Worm (Caenorhabditis elegans) whole organism, L4 larva: ENCODE data around the gene E04F6.4.

Source experiments
- R02D3.7 ChIP-seq: fragments of 150-350 bp; sonication (generic microtip); optimal IDR thresholded peaks from 3 replicates; lab custom pipeline; 2014; ENCODE audit warnings: missing biosample characterization, missing genetic modification characterization
- Y48G9A.11 ChIP-seq: fragments of 200-800 bp; sonication (Bioruptor generic); IDR thresholded peaks from 2 replicates; pipeline ENCODE4 v1.3.6; 2022; ENCODE audit warnings: missing genetic modification reagents, missing genetic modification characterization, missing compliant biosample characterization
- ces-1 ChIP-seq: fragments of 150-350 bp; sonication (generic microtip); optimal IDR thresholded peaks from 4 replicates; lab custom pipeline; 2014; ENCODE audit warnings: missing biosample characterization, missing genetic modification reagents, missing genetic modification characterization
- daf-19 ChIP-seq: fragments of 200-800 bp; sonication (Bioruptor generic); conservative IDR thresholded peaks from 2 replicates; pipeline ENCODE4 v1.3.6; 2022; ENCODE audit warnings: missing genetic modification characterization, missing compliant biosample characterization
- daf-8 ChIP-seq: fragments of 200-800 bp; sonication (Bioruptor generic); IDR thresholded peaks from 2 replicates; pipeline ENCODE4 v1.3.6; 2022; ENCODE audit warnings: missing genetic modification characterization, missing compliant biosample characterization
- jun-1 ChIP-seq: fragments of 150-350 bp; optimal IDR thresholded peaks from 2 replicates; lab custom pipeline; 2014; ENCODE audit warnings: missing biosample characterization, missing genetic modification reagents, missing genetic modification characterization
- lsy-2 ChIP-seq, 2 experiments: fragments of 150-350 bp in 1 of 2; sonication (generic microtip) in 1 of 2; optimal IDR thresholded peaks; 2 replicates each; lab custom pipeline; 2014 to 2017; ENCODE audit warnings: missing biosample characterization in 2 of 2, missing genetic modification characterization in 2 of 2
- mxl-2 ChIP-seq: fragments of 200-800 bp; sonication (Bioruptor generic); conservative IDR thresholded peaks from 2 replicates; pipeline ENCODE4 v1.3.6; 2022; ENCODE audit warnings: missing genetic modification reagents, missing genetic modification characterization, missing compliant biosample characterization
- nhr-28 ChIP-seq: fragments of 150-350 bp; optimal IDR thresholded peaks from 2 replicates; lab custom pipeline; 2014; ENCODE audit warnings: missing biosample characterization, missing genetic modification characterization
- nhr-77 ChIP-seq: fragments of 150-350 bp; optimal IDR thresholded peaks from 2 replicates; lab custom pipeline; 2014; ENCODE audit warnings: missing biosample characterization, missing genetic modification characterization
- pha-4 ChIP-seq, 2 experiments: fragments of 150-350 bp in 1 of 2; fragments of 200-800 bp in 1 of 2; sonication (Bioruptor generic) in 1 of 2; IDR thresholded peaks in 1 of 2; optimal IDR thresholded peaks in 1 of 2; 2 replicates each; pipeline versions ENCODE4 v1.3.6 to Lab custom; 2014 to 2022; ENCODE audit warnings: missing genetic modification characterization in 2 of 2, missing genetic modification reagents in 2 of 2, missing biosample characterization in 1 of 2, missing compliant biosample characterization in 1 of 2
- snpc-4 ChIP-seq: fragments of 150-350 bp; optimal IDR thresholded peaks from 2 replicates; lab custom pipeline; 2014; ENCODE audit warnings: missing biosample characterization, missing genetic modification characterization
- zag-1 ChIP-seq: fragments of 150-350 bp; optimal IDR thresholded peaks from 2 replicates; lab custom pipeline; 2014; ENCODE audit warnings: missing biosample characterization, missing genetic modification characterization
- ztf-11 ChIP-seq: fragments of 150-350 bp; optimal IDR thresholded peaks from 2 replicates; lab custom pipeline; 2014; ENCODE audit warnings: missing biosample characterization, missing genetic modification characterization

DNA sequence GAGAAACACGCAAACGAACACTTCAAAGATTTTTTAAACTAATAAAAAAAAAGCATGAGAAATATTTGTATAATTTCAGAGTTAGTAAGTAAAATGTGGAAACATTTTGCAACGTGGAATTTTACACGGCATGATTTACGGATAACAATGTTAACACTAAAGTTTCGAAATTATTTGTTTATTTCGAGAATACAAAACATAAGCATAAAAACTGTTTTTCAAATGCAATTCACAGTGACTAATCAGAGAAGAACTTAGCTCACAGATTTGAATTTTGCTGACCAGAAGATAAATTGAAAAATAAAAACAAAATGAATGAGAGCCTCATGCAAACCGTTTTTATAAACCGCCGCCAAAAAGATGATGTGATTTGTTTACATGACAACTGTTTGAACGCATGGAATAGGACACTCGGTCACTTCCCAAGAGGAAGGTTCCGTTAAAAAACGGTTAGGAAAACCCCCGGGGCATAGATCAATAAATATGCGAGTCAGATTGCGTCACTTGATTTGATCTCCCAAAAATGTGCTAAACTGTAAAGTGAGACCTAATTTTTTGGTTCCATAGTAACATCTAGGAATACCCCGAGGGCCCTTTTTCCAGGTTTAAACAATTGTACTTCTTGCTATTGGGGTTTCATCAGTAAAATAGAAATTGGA, 36.8 kb downstream of the E04F6.4 start, which contains the start of gene clh-3:
- no peak for TF ChIP-seq mxl-2 (GFP tag; lab: Robert Waterston, UW)
- no peak for TF ChIP-seq daf-8 (GFP tag; lab: Robert Waterston, UW)
- TF ChIP-seq nhr-28 (tag; lab: Kevin White, UChicago): no peak
- TF ChIP-seq ztf-11 (tag; lab: Kevin White, UChicago): no peak
- TF ChIP-seq ces-1 (GFP tag; lab: Kevin White, UChicago): no peak
- no peak for TF ChIP-seq snpc-4
- no peak for TF ChIP-seq jun-1
- no peak for TF ChIP-seq Y48G9A.11 (GFP tag; lab: Robert Waterston, UW)
- no peak for TF ChIP-seq lsy-2 (tag; optimal IDR thresholded peaks at IDR 0.05; lab: Kevin White, UChicago)
- no peak for TF ChIP-seq daf-19 (GFP tag; lab: Robert Waterston, UW)
- no peak for TF ChIP-seq nhr-77 (tag; lab: Kevin White, UChicago)
- TF ChIP-seq zag-1: no peak
- no peak for TF ChIP-seq pha-4 (GFP tag; IDR thresholded peaks at IDR 0.05; lab: Robert Waterston, UW)
- TF ChIP-seq pha-4 (tag; optimal IDR thresholded peaks at IDR 0.05; lab: Kevin White, UChicago): no peak
- no peak for TF ChIP-seq R02D3.7 (tag; lab: Kevin White, UChicago)
